Worm (Caenorhabditis elegans) whole organism, L1 larva: Measurements from ENCODE around the gene ahsa-1.

Experiments
- ces-1 ChIP-seq: fragments of 150-350 bp; optimal IDR thresholded peaks from 2 replicates; lab custom pipeline; 2014; ENCODE audit warnings: missing biosample characterization, missing genetic modification reagents, missing genetic modification characterization
- unc-30 ChIP-seq: sonication (generic microtip); optimal IDR thresholded peaks from 2 replicates; lab custom pipeline; 2017; ENCODE audit warnings: missing biosample characterization, missing genetic modification characterization

DNA sequence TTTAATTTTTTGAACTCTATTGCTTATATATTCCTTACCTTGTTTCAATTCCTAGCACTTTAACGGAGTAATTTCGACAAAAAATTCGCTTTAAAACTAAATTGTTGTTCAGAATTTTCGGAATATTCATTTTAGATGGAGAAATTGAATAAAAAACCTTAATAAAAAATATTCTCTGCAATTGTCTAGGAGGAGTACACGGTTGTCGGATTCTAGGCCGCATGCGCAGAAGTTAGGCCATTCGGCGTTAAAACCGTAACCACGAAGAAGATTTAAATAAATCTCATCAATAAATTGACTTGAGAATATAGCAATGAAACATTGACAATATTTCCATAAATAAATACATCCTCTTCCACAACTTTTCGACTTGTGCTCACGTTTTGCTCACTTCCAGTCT is 2.9 kb downstream of the ahsa-1 start, which contains the start of the genes C01G10.10 and C01G10.9:
- TF ChIP-seq unc-30 (tag; lab: Kevin White, UChicago) (no peak), ces-1 (GFP tag; lab: Kevin White, UChicago) (no peak)
